Worm (Caenorhabditis elegans): ENCODE data around the gene T04F3.4.

T04F3.4 gene

ce11 chrV:11751480-11751879, 11.4 kb downstream of the T04F3.4 start:
- TF ChIP-seq lin-15B (tag; optimal IDR thresholded peaks at IDR 0.05) (no peak), sdz-12 (GFP tag; optimal IDR thresholded peaks at IDR 0.05) (no peak), lsy-2 (tag; optimal IDR thresholded peaks at IDR 0.05) (no peak), ztf-7 (tag; optimal IDR thresholded peaks at IDR 0.05) (no peak), ceh-20 (GFP tag; IDR thresholded peaks at IDR 0.05) (no peak), D1046.2 (GFP tag; IDR thresholded peaks at IDR 0.05) (no peak), aly-2 (tag; optimal IDR thresholded peaks at IDR 0.05) (no peak), ceh-44 (GFP tag; IDR thresholded peaks at IDR 0.05) (no peak), daf-19 (GFP tag; conservative IDR thresholded peaks at IDR 0.05) (no peak), unc-130 (GFP tag; optimal IDR thresholded peaks at IDR 0.05) (no peak), fkh-10 (GFP tag; optimal IDR thresholded peaks at IDR 0.05) (no peak), saeg-2 (GFP tag; IDR thresholded peaks at IDR 0.05) (no peak), nhr-76 (tag; optimal IDR thresholded peaks at IDR 0.05) (no peak), duxl-1 (tag; optimal IDR thresholded peaks at IDR 0.05; ENCODE audit: poor library complexity) (no peak)

DNA sequence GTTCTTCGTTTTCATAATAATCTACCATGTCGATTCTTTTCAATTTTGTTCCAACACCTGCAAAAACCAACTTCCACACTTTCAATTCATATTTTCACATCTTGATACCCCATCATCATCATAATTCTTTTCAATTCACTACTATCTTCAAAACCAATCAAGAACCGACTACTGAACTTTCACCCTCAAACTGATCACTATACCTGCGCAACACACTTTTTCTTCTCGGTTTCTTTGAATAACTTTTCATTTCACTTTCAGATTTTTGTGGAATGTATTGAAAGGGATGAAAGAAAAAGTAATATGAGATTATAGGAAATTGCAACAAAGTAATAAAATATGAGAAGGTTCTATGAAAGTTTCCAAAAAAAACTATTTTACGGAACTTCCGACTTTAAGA, 21.8 kb downstream of the T04F3.4 start:
- TF ChIP-seq nhr-41 (GFP tag; IDR thresholded peaks at IDR 0.05), result no peak
- peak; percentile 32 for TF ChIP-seq aha-1 (tag)

DNA sequence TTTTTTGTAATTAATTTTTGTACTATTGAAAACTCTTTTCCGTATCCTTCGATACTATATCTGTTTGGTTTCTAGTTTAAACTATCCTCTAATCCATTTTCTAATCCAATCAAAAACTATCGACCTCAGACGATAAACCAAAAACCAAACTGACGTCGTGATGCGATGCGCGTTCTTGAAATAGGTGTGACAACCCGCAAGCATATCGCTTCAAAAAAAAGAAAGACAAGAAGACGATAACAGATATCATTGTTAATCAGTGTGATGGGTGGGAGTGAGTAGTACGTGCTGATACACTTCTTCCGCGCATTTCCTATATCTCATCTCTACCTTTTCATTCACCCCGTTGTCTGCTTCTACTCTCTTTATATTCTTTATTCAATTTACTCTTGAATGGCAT, 23.0 kb downstream of the T04F3.4 start, which contains the start of gene T04F3.1:
Gene T04F3.1, plus strand, starts transcription at position 246 of the 400 bp plus-strand sequence.
- peak; percentile 55 for TF ChIP-seq nhr-48 (tag; optimal IDR thresholded peaks at IDR 0.05)
- peak in 1 of 2 experiments; percentile 60 for TF ChIP-seq mdl-1 (tag; optimal IDR thresholded peaks at IDR 0.05)
- TF ChIP-seq ztf-11 (tag; optimal IDR thresholded peaks at IDR 0.05), result no peak
- no peak for TF ChIP-seq nhr-10 (tag; optimal IDR thresholded peaks at IDR 0.05)
- TF ChIP-seq aha-1 (tag), result peak; percentile 57
- TF ChIP-seq mxl-3 (GFP tag; optimal IDR thresholded peaks at IDR 0.05), result peak; percentile 58
- TF ChIP-seq lin-39 (tag; optimal IDR thresholded peaks at IDR 0.05), result no peak
- peak; percentile 0 for TF ChIP-seq hlh-30 (tag; optimal IDR thresholded peaks at IDR 0.05; ENCODE audit: insufficient read depth)
- peak; percentile 75 for TF ChIP-seq nhr-28 (tag; optimal IDR thresholded peaks at IDR 0.05)
- TF ChIP-seq hlh-11 (tag; optimal IDR thresholded peaks at IDR 0.05), result peak; percentile 36
- no peak for TF ChIP-seq dve-1 (tag; optimal IDR thresholded peaks at IDR 0.05; ENCODE audit: insufficient read depth)

DNA sequence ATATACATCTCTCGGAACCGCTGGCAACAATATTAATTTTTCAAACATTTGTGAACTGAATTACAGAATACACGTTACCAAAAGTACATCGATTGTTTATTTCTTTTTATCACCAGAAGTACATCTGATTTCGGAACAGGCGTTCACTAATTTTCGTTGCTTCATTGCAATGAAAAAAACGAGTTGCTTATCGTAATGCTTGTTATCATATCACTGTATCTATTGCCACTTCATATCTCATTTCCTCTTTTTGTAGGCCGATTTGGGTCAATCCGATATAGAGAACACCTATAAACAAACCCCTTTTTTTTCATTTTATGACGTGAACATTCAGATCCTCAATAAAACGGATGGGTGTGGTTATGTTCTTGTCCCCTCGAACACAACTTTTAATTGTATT, 25.5 kb downstream of the T04F3.4 start:
- TF ChIP-seq F26F4.8 (GFP tag; conservative IDR thresholded peaks at IDR 0.05), result no peak
- no peak for TF ChIP-seq skn-1 (tag; optimal IDR thresholded peaks at IDR 0.05)
- TF ChIP-seq ceh-32 (tag; optimal IDR thresholded peaks at IDR 0.05; ENCODE audit: poor library complexity), result no peak
- no peak for TF ChIP-seq F10B5.3 (tag; optimal IDR thresholded peaks at IDR 0.05)
- TF ChIP-seq lin-38 (GFP tag; IDR thresholded peaks at IDR 0.05), result no peak
- no peak for TF ChIP-seq jun-1 (tag; optimal IDR thresholded peaks at IDR 0.05)
- no peak for TF ChIP-seq F44E2.7 (GFP tag; IDR thresholded peaks at IDR 0.05)
- no peak for TF ChIP-seq unc-39 (tag; optimal IDR thresholded peaks at IDR 0.05)

DNA sequence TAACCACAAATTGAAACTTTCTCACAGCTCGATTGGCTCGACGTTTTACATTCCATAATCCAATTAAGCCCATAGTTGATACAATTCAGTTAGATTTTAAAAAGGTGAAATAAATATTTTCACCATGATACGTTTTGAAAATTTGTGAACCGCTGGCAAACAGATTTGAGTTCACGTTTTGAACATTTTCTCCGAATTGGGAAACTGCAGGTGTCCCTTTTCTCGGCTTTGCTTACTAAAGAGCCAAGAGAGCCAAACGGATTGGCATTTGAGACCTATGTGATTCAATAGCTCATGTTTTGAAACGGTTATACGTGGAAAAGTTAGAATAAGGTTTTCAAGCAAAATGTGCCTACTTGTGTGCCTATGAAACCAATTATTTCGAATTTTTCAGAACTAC, 26.0 kb downstream of the T04F3.4 start, which contains the start of gene spe-42:
Gene spe-42, minus strand, starts transcription at position 101 of the 400 bp plus-strand sequence.
- TF ChIP-seq mdt-29 (GFP tag; IDR thresholded peaks at IDR 0.05) (no peak), ztf-11 (tag; optimal IDR thresholded peaks at IDR 0.05) (no peak), dmd-6 (GFP tag; IDR thresholded peaks at IDR 0.05) (no peak), F49E8.2 (tag; optimal IDR thresholded peaks at IDR 0.05; ENCODE audit: borderline replicate concordance) (no peak)

All from whole organism, L4 larva.